Fruit fly (Drosophila melanogaster): Measurements from ENCODE around the gene qless.
A peak's percentile ranks its signal among the peaks of the same experiment; 100 is the strongest.

Gene qless

DNA sequence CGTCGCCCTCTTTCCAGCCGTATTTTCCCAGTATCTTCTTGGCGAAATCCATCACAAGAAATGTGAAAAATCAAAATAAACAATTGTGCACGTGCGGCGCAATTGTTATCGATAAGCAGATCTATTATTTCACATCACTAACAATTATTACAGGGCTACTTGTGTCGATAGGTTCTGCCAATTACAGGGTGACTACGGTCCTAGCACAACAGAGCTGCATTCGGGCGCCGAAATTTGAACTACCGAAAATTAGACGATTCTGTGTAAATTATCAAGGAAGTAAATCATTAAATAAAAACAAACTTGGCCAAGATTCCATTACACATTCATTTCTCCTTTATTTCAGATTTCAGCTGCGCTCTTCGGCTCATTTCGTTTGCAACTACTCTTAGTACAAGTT is 36.6 kb downstream of the qless start, which contains the start of gene CG15561:
Gene CG15561 (minus strand): TSS at position 113 of the 400 bp plus-strand sequence.
- TF ChIP-seq Sp1 (GFP tag; optimal IDR thresholded peaks at IDR 0.05) (no peak), sv (GFP tag; optimal IDR thresholded peaks at IDR 0.05) (no peak), Rel (GFP tag; optimal IDR thresholded peaks at IDR 0.05) (no peak), Rel (tag; optimal IDR thresholded peaks at IDR 0.05) (peak; percentile 45), Hr83 (GFP tag; optimal IDR thresholded peaks at IDR 0.05; ENCODE audit: poor library complexity, severe bottlenecking) (peak; percentile 80), HLH106 (tag; optimal IDR thresholded peaks at IDR 0.05) (peak; percentile 36), Myc (optimal IDR thresholded peaks at IDR 0.05) (peak; percentile 27)

DNA sequence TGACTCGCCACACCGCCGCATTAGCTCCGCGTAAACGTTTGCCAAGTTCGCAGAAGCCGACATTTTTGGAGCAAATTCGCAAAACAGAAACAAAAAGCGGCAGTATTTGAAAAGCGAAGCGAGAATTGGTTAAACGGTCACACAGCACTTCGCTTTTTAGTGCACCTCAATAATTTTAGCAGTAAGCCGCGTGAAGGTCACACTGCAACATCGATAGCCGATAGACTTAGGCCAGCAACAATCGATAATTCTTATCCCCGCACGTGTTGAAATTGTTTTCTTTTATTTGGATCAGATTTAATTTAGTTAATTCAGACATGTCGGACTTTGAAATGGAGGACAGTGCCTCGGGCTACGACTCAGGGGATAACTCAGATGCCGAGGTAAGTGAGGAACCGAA is 39.2 kb downstream of the qless start, which contains the start of the genes Zwilch and CG1542:
Gene Zwilch (minus strand): TSS at position 150 of the 400 bp plus-strand sequence.
Gene CG1542 (plus strand): TSS at position 232 of the 400 bp plus-strand sequence.
- TF ChIP-seq Myc (optimal IDR thresholded peaks at IDR 0.05) (peak; percentile 59), Jra (GFP tag; optimal IDR thresholded peaks at IDR 0.05) (no peak), Hnf4 (GFP tag; optimal IDR thresholded peaks at IDR 0.05) (no peak), Sp1 (GFP tag; optimal IDR thresholded peaks at IDR 0.05) (no peak)

DNA sequence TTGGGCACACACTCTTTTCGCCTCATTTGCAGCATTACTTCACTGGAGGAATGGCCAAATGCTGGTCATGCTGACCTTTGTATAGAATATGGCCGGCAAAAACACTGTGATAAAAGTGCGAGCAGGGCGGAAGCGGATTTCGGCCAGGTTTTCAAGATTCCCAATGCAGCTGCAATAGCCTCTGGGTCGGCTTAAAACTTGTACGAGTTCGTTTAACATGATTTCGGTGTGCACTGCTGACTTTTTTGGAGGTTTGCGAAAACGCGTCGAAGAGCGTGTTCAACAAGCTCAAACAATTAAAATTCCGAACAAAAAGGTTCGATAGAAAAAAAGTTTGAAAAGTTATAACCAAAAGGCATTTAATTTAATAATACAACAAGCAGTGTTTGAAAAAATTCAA is 41.8 kb downstream of the qless start, which contains the start of gene chp:
Gene chp (minus strand): TSS at position 101 of the 400 bp plus-strand sequence.
- no peak for TF ChIP-seq Mio (GFP tag; optimal IDR thresholded peaks at IDR 0.05)
- TF ChIP-seq h (GFP tag; optimal IDR thresholded peaks at IDR 0.05) = no peak
- no peak for TF ChIP-seq pan (optimal IDR thresholded peaks at IDR 0.05)
- TF ChIP-seq ey (GFP tag; optimal IDR thresholded peaks at IDR 0.05) = no peak
- no peak for TF ChIP-seq tai (GFP tag; optimal IDR thresholded peaks at IDR 0.05)
- TF ChIP-seq psq (GFP tag; optimal IDR thresholded peaks at IDR 0.05) = no peak
- no peak for TF ChIP-seq dsf (GFP tag; optimal IDR thresholded peaks at IDR 0.05; ENCODE audit: borderline replicate concordance)
- no peak for TF ChIP-seq rgr (GFP tag; optimal IDR thresholded peaks at IDR 0.05)
- TF ChIP-seq Dfd (GFP tag; optimal IDR thresholded peaks at IDR 0.05) = no peak
- TF ChIP-seq GATAd (GFP tag; optimal IDR thresholded peaks at IDR 0.05) = no peak
- no peak for TF ChIP-seq Vsx2 (GFP tag; optimal IDR thresholded peaks at IDR 0.05; ENCODE audit: partially characterized antibody)
- TF ChIP-seq jim (GFP tag; optimal IDR thresholded peaks at IDR 0.05) = no peak

DNA sequence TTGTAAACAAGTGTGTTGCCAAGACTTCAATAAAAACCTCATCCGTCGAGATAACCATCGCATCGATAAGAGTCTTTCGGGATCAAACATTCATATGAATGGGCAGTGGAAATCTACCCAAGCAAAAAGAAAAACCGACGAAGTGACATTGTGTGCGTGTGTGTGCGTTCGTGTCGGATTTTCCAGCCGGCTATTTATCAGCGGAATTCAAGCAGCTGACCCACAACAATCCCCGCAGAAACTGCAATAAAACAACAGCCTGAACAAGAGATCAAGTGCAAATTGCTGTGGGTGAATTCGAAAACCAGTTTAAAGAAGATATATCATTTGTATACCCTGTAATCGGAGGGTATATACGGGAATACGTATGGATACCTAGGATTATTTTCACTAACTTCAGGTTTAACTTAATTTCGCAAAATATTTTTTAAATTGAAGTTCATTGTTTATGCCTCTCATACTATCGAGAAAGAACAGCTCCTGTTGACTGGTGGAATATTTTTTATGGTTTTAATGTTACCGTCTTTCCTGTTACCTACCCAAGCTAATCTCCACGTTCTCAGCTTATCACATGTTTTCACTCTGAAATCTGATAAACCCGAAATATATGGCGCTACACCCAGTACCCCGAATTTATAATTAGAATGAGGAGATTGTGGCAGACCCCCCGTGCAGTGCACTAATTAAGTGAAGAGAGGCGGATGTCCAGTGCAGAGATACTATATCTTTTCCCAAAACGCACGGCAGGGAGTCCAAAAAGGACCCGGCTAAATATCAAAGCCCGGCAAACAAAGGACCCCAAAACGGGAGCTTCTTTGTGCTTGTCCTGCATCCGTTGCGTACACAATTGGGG is 55.0 kb downstream of the qless start:
- TF ChIP-seq h (GFP tag; optimal IDR thresholded peaks at IDR 0.05) (peak; percentile 56), woc (GFP tag; optimal IDR thresholded peaks at IDR 0.05) (peak; percentile 27), Abd-B (GFP tag; optimal IDR thresholded peaks at IDR 0.05) (no peak), CrebA (GFP tag; optimal IDR thresholded peaks at IDR 0.05; ENCODE audit: borderline replicate concordance) (no peak), OdsH (GFP tag; optimal IDR thresholded peaks at IDR 0.05) (peak; percentile 28), HLH106 (tag; optimal IDR thresholded peaks at IDR 0.05) (peak; percentile 39), rgr (GFP tag; optimal IDR thresholded peaks at IDR 0.05) (peak; percentile 26), fru (GFP tag; optimal IDR thresholded peaks at IDR 0.05) (peak; percentile 17), foxo (GFP tag; optimal IDR thresholded peaks at IDR 0.05) (peak in 1 of 2 experiments; percentile 41), lola (GFP tag; optimal IDR thresholded peaks at IDR 0.05) (no peak), Jra (GFP tag; optimal IDR thresholded peaks at IDR 0.05) (no peak), jim (GFP tag; optimal IDR thresholded peaks at IDR 0.05) (no peak)

DNA sequence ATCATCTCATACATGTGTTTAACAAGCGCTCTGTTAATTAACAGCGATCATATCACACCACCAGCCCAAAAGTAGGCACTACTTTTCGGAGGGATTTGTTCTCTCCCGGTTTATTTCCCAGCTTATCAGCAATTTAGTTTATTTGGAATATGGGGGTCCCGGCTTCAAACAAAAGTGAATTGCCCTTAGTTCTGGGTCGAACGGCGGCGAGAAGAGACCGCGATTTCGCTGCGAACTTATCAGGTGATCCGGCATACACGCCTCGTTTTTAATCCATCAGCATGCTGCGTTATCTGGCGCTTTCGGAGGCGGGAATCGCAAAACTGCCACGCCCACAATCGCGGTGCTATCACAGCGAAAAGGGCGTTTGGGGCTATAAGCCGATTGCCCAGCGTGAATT is 55.7 kb downstream of the qless start, which contains the start of gene CG1544:
Gene CG1544 (plus strand): TSS at position 186 of the 400 bp plus-strand sequence.
- TF ChIP-seq fru (GFP tag; optimal IDR thresholded peaks at IDR 0.05) (no peak), Rel (GFP tag; optimal IDR thresholded peaks at IDR 0.05) (no peak), Rel (tag; optimal IDR thresholded peaks at IDR 0.05) (peak; percentile 77), Myc (optimal IDR thresholded peaks at IDR 0.05) (peak; percentile 45), sv (GFP tag; optimal IDR thresholded peaks at IDR 0.05) (no peak), Hr83 (GFP tag; optimal IDR thresholded peaks at IDR 0.05; ENCODE audit: poor library complexity, severe bottlenecking) (peak; percentile 14)

DNA sequence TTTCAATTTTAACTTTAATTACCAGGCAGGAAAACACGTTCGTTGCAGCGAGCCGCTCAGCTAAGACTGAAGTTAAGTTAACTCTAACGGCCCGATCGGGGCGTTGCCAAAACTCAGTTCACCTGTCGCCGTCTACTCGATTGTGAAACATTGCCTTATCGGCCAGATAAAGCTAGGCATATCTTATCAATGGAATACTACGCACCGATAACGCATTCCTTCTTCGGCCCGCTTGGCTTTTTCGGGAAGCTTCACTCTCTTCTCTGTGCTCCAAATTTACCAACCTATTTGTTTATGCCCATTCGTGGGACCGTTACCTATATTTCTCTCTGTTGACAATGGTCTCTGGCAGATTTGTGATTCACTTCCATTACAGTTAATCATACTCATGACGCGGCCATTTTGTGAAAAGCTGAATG is 56.7 kb downstream of the qless start, which contains the start of gene mesh:
Gene mesh (minus strand): TSS at position 68 of the 419 bp plus-strand sequence.
- TF ChIP-seq br (GFP tag; optimal IDR thresholded peaks at IDR 0.05) (peak; percentile 38), Abd-B (GFP tag; optimal IDR thresholded peaks at IDR 0.05) (no peak), Rel (GFP tag; optimal IDR thresholded peaks at IDR 0.05) (no peak), Rel (tag; optimal IDR thresholded peaks at IDR 0.05) (peak; percentile 60), CG32264 (GFP tag; optimal IDR thresholded peaks at IDR 0.05) (no peak), Jra (GFP tag; optimal IDR thresholded peaks at IDR 0.05) (peak; percentile 11), fru (GFP tag; optimal IDR thresholded peaks at IDR 0.05) (peak; percentile 46), N (GFP tag; optimal IDR thresholded peaks at IDR 0.05) (no peak), CG9705 (GFP tag; optimal IDR thresholded peaks at IDR 0.05) (no peak), Hnf4 (GFP tag; optimal IDR thresholded peaks at IDR 0.05) (no peak), h (GFP tag; optimal IDR thresholded peaks at IDR 0.05) (peak; percentile 45), Vsx2 (GFP tag; optimal IDR thresholded peaks at IDR 0.05; ENCODE audit: partially characterized antibody) (peak; percentile 61), psq (GFP tag; optimal IDR thresholded peaks at IDR 0.05) (peak; percentile 30), Dif (GFP tag; optimal IDR thresholded peaks at IDR 0.05; ENCODE audit: partially characterized antibody) (peak; percentile 54), Dfd (GFP tag; optimal IDR thresholded peaks at IDR 0.05) (no peak), CrebA (GFP tag; optimal IDR thresholded peaks at IDR 0.05; ENCODE audit: borderline replicate concordance) (peak; percentile 6)
